Worm (Caenorhabditis elegans) whole organism, young adult: Measurements from ENCODE around the gene F01F1.11.

Experiments used
- B0019.2 ChIP-seq: fragments of 200-800 bp; sonication (Bioruptor generic); conservative IDR thresholded peaks from 2 replicates; pipeline ENCODE4 v1.3.6; 2022; ENCODE audit warnings: missing genetic modification reagents, missing genetic modification characterization, missing compliant biosample characterization
- B0261.1 ChIP-seq: sonication (generic microtip); optimal IDR thresholded peaks from 2 replicates; lab custom pipeline; 2016; ENCODE audit warnings: mild to moderate bottlenecking, missing genetic modification characterization, moderate library complexity, missing compliant biosample characterization
- D2030.7 ChIP-seq: fragments of 200-800 bp; sonication (Bioruptor generic); IDR thresholded peaks from 2 replicates; pipeline ENCODE4 v1.3.6; 2022; ENCODE audit warnings: missing genetic modification reagents, missing genetic modification characterization, missing compliant biosample characterization
- F10E7.11 ChIP-seq: sonication (generic microtip); optimal IDR thresholded peaks from 2 replicates; lab custom pipeline; 2017; ENCODE audit warnings: mild to moderate bottlenecking, missing genetic modification characterization, moderate library complexity, missing compliant biosample characterization
- F55B11.4 ChIP-seq: sonication (generic microtip); optimal IDR thresholded peaks from 2 replicates; lab custom pipeline; 2016; ENCODE audit warnings: missing compliant biosample characterization, missing genetic modification characterization, borderline replicate concordance; ENCODE audit not compliant: insufficient read depth
- F57A8.1 ChIP-seq: fragments of 200-800 bp; sonication (Bioruptor generic); optimal IDR thresholded peaks from 2 replicates; lab custom pipeline; 2018; ENCODE audit warnings: mild to moderate bottlenecking, missing genetic modification characterization, moderate library complexity, missing compliant biosample characterization
- F57C9.4 ChIP-seq: sonication (generic microtip); optimal IDR thresholded peaks from 2 replicates; lab custom pipeline; 2017; ENCODE audit warnings: mild to moderate bottlenecking, missing genetic modification characterization, missing compliant biosample characterization
- Y53G8AR.9 ChIP-seq: fragments of 200-800 bp; sonication (Bioruptor generic); conservative IDR thresholded peaks from 2 replicates; pipeline ENCODE4 v1.3.6; 2022; ENCODE audit warnings: missing genetic modification reagents, missing genetic modification characterization, missing compliant biosample characterization
- Y79H2A.3 ChIP-seq: fragments of 200-800 bp; sonication (Bioruptor generic); conservative IDR thresholded peaks from 2 replicates; pipeline ENCODE4 v1.3.6; 2022; ENCODE audit warnings: missing genetic modification reagents, missing genetic modification characterization, missing compliant biosample characterization
- cebp-1 ChIP-seq, 2 experiments: fragments of 200-800 bp in 1 of 2; sonication (Bioruptor generic) in 1 of 2; sonication (generic microtip) in 1 of 2; IDR thresholded peaks in 1 of 2; optimal IDR thresholded peaks in 1 of 2; 2 replicates each; pipeline versions ENCODE4 v1.3.6 to Lab custom; 2017 to 2022; ENCODE audit warnings: missing compliant biosample characterization in 2 of 2, missing genetic modification characterization in 2 of 2, mild to moderate bottlenecking in 1 of 2, missing genetic modification reagents in 1 of 2, moderate library complexity in 1 of 2
- cebp-2 ChIP-seq: fragments of 200-800 bp; sonication (Bioruptor generic); IDR thresholded peaks from 2 replicates; pipeline ENCODE4 v1.3.6; 2022; ENCODE audit warnings: missing genetic modification characterization, missing compliant biosample characterization
- ceh-91 ChIP-seq: fragments of 200-800 bp; sonication (Bioruptor generic); IDR thresholded peaks from 2 replicates; pipeline ENCODE4 v1.3.6; 2022; ENCODE audit warnings: missing genetic modification reagents, missing genetic modification characterization, missing compliant biosample characterization
- die-1 ChIP-seq: sonication (generic microtip); optimal IDR thresholded peaks from 2 replicates; lab custom pipeline; 2016; ENCODE audit warnings: missing genotype, mild to moderate bottlenecking, missing genetic modification characterization, missing compliant biosample characterization
- efl-1 ChIP-seq: fragments of 150-350 bp; optimal IDR thresholded peaks from 2 replicates; lab custom pipeline; 2014; ENCODE audit warnings: missing biosample characterization, missing genetic modification reagents, missing genetic modification characterization
- fkh-3 ChIP-seq: sonication (generic microtip); optimal IDR thresholded peaks from 2 replicates; lab custom pipeline; 2016; ENCODE audit warnings: mild to moderate bottlenecking, missing genetic modification characterization, missing compliant biosample characterization
- him-1 ChIP-seq: sonication (generic microtip); optimal IDR thresholded peaks from 2 replicates; lab custom pipeline; 2016; ENCODE audit warnings: missing genotype, missing genetic modification reagents, missing genetic modification characterization, missing compliant biosample characterization
- hlh-26 ChIP-seq: fragments of 200-800 bp; sonication (Bioruptor generic); conservative IDR thresholded peaks from 2 replicates; pipeline ENCODE4 v1.3.6; 2022; ENCODE audit warnings: missing genetic modification reagents, missing genetic modification characterization, missing compliant biosample characterization
- hmg-1.2 ChIP-seq: fragments of 200-800 bp; sonication (Bioruptor generic); IDR thresholded peaks from 2 replicates; pipeline ENCODE4 v1.3.6; 2022; ENCODE audit warnings: missing genetic modification reagents, missing genetic modification characterization, missing compliant biosample characterization
- lag-1 ChIP-seq: fragments of 200-800 bp; sonication (Bioruptor generic); IDR thresholded peaks from 2 replicates; pipeline ENCODE4 v1.3.6; 2022; ENCODE audit warnings: missing genetic modification reagents, missing genetic modification characterization, missing compliant biosample characterization
- let-526 ChIP-seq: fragments of 200-800 bp; sonication (Bioruptor generic); IDR thresholded peaks from 2 replicates; pipeline ENCODE4 v1.3.6; 2022; ENCODE audit warnings: missing genetic modification reagents, missing genetic modification characterization, missing compliant biosample characterization
- let-607 ChIP-seq, 2 experiments: fragments of 200-800 bp in 1 of 2; sonication (Bioruptor generic) in 1 of 2; sonication (generic microtip) in 1 of 2; optimal IDR thresholded peaks; 2 replicates each; lab custom pipeline; 2016 to 2018; ENCODE audit warnings: mild to moderate bottlenecking in 2 of 2, missing compliant biosample characterization in 2 of 2, missing genetic modification characterization in 2 of 2, moderate library complexity in 2 of 2, missing genotype in 1 of 2
- lin-26 ChIP-seq: fragments of 200-800 bp; sonication (Bioruptor generic); IDR thresholded peaks from 2 replicates; pipeline ENCODE4 v1.3.6; 2022; ENCODE audit warnings: missing genetic modification reagents, missing genetic modification characterization, missing compliant biosample characterization
- lin-35 ChIP-seq, 3 experiments: fragments of 150-350 bp in 2 of 3; sonication (generic microtip) in 1 of 3; optimal IDR thresholded peaks; 2 replicates each; lab custom pipeline; 2014 to 2018; ENCODE audit warnings: missing biosample characterization in 3 of 3, missing genetic modification characterization in 3 of 3, missing genetic modification reagents in 3 of 3
- lin-40 ChIP-seq: sonication (generic microtip); optimal IDR thresholded peaks from 2 replicates; lab custom pipeline; 2016; ENCODE audit warnings: missing genetic modification characterization, mild to moderate bottlenecking, missing compliant biosample characterization, missing genotype, missing genetic modification reagents
- lsy-27 ChIP-seq: sonication (generic microtip); optimal IDR thresholded peaks from 2 replicates; lab custom pipeline; 2017; ENCODE audit warnings: missing genetic modification characterization, mild to moderate bottlenecking, missing compliant biosample characterization, antibody characterized with exemption, missing genotype, borderline replicate concordance; ENCODE audit not compliant: insufficient read depth
- madf-10 ChIP-seq: sonication (generic microtip); optimal IDR thresholded peaks from 2 replicates; lab custom pipeline; 2016; ENCODE audit warnings: mild to moderate bottlenecking, missing genetic modification characterization, missing compliant biosample characterization
- mcd-1 ChIP-seq: fragments of 200-800 bp; sonication (Bioruptor generic); IDR thresholded peaks from 2 replicates; pipeline ENCODE4 v1.3.6; 2022; ENCODE audit warnings: missing genetic modification reagents, missing genetic modification characterization, missing compliant biosample characterization
- mxl-1 ChIP-seq: sonication (generic microtip); optimal IDR thresholded peaks from 2 replicates; lab custom pipeline; 2016; ENCODE audit warnings: missing genetic modification characterization, missing compliant biosample characterization
- nfyb-1 ChIP-seq: fragments of 200-800 bp; sonication (Bioruptor generic); IDR thresholded peaks from 2 replicates; pipeline ENCODE4 v1.3.6; 2022; ENCODE audit warnings: missing genetic modification reagents, missing genetic modification characterization, missing compliant biosample characterization
- nhr-80 ChIP-seq: sonication (generic microtip); optimal IDR thresholded peaks from 2 replicates; lab custom pipeline; 2016; ENCODE audit warnings: missing genetic modification characterization, missing compliant biosample characterization
- rec-8 ChIP-seq, 2 experiments: sonication (generic microtip); optimal IDR thresholded peaks; 2 replicates each; lab custom pipeline; 2016; ENCODE audit warnings: mild to moderate bottlenecking in 2 of 2, missing genetic modification characterization in 2 of 2, missing genetic modification reagents in 2 of 2, missing genotype in 2 of 2, missing biosample characterization in 1 of 2, missing compliant biosample characterization in 1 of 2, moderate library complexity in 1 of 2
- repo-1 ChIP-seq: sonication (generic microtip); optimal IDR thresholded peaks from 2 replicates; lab custom pipeline; 2017; ENCODE audit warnings: mild to moderate bottlenecking, missing genetic modification characterization, missing compliant biosample characterization
- snpc-3.4 ChIP-seq: sonication (generic microtip); optimal IDR thresholded peaks from 2 replicates; lab custom pipeline; 2017; ENCODE audit warnings: missing genetic modification characterization, mild to moderate bottlenecking, missing compliant biosample characterization, antibody characterized with exemption, moderate library complexity, missing genotype, missing genetic modification reagents
- sptf-2 ChIP-seq: fragments of 200-800 bp; sonication (Bioruptor generic); optimal IDR thresholded peaks from 2 replicates; lab custom pipeline; 2018; ENCODE audit warnings: mild to moderate bottlenecking, missing genetic modification characterization, missing compliant biosample characterization
- tbp1 ChIP-seq: fragments of 200-800 bp; sonication (Bioruptor generic); optimal IDR thresholded peaks from 2 replicates; lab custom pipeline; 2018; ENCODE audit warnings: mild to moderate bottlenecking, missing genetic modification characterization, missing compliant biosample characterization
- unc-130 ChIP-seq: sonication (generic microtip); optimal IDR thresholded peaks from 2 replicates; lab custom pipeline; 2016; ENCODE audit warnings: missing genetic modification reagents, missing genetic modification characterization, missing compliant biosample characterization
- xnd-1 ChIP-seq: sonication (generic microtip); optimal IDR thresholded peaks from 2 replicates; lab custom pipeline; 2016; ENCODE audit warnings: missing genotype, missing genetic modification reagents, missing genetic modification characterization, missing compliant biosample characterization
- zfh-2 ChIP-seq: fragments of 200-800 bp; sonication (Bioruptor generic); conservative IDR thresholded peaks from 2 replicates; pipeline ENCODE4 v1.3.6; 2022; ENCODE audit warnings: missing genetic modification reagents, missing genetic modification characterization, missing compliant biosample characterization
- zim-3 ChIP-seq: sonication (generic microtip); optimal IDR thresholded peaks from 2 replicates; lab custom pipeline; 2017; ENCODE audit warnings: mild to moderate bottlenecking, missing genetic modification characterization, moderate library complexity, missing compliant biosample characterization
- ztf-18 ChIP-seq: sonication (generic microtip); optimal IDR thresholded peaks from 2 replicates; lab custom pipeline; 2016; ENCODE audit warnings: missing genotype, mild to moderate bottlenecking, missing genetic modification characterization, missing compliant biosample characterization

F01F1.11 gene

ce11 chrIII:5872288-5872687 is 611 bp upstream of the F01F1.11 start:
- TF ChIP-seq B0261.1 (tag; lab: Kevin White, UChicago) = no peak

DNA sequence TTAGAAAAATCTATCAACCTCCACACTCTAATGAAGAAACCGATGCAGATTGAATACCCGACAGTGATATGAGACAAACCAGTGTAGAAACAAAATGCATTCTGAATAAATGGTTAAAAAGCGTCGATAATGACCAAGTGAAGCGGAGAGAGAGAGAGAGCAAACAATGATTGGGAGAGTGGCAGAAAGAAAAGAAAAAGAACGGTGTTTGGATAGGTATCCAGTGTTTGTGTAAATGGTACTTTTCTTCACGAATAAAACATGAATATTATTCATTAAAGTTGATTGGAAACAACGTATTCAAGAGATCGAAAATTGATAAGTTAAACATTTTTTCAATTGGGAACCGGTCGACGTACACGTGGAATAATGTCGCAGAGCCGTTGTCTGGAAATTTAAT is 2.2 kb downstream of the F01F1.11 start, which contains the start of gene F01F1.15:
F01F1.15 (minus strand) TSS at position 101 of the 400 bp plus-strand sequence.
- TF ChIP-seq F57A8.1 (GFP tag; lab: Kevin White, UChicago) = no peak
- no peak for TF ChIP-seq sptf-2 (GFP tag; lab: Kevin White, UChicago)
- no peak for TF ChIP-seq ceh-91 (GFP tag; lab: Robert Waterston, UW)
- TF ChIP-seq cebp-2 = no peak
- no peak for TF ChIP-seq hmg-1.2 (GFP tag; lab: Robert Waterston, UW)
- TF ChIP-seq fkh-3 (tag; lab: Kevin White, UChicago) = no peak
- no peak for TF ChIP-seq F55B11.4
- no peak for TF ChIP-seq F10E7.11
- TF ChIP-seq ztf-18 = no peak
- TF ChIP-seq F57C9.4 (tag; lab: Kevin White, UChicago) = no peak
- TF ChIP-seq lin-26 (GFP tag; lab: Robert Waterston, UW) = no peak
- TF ChIP-seq madf-10 (tag; lab: Kevin White, UChicago) = no peak
- TF ChIP-seq, all 124 proteins: peak for 0

ce11 chrIII:5868401-5868800 is 3.3 kb downstream of the F01F1.11 start, which contains the start of gene eng-1:
Gene eng-1, minus strand, starts transcription at chrIII:5868501.
- TF ChIP-seq lsy-27 (tag; lab: Kevin White, UChicago) (no peak), lin-35 (GFP tag; optimal IDR thresholded peaks at IDR 0.05; lab: Kevin White, UChicago) (no peak), let-526 (GFP tag; lab: Robert Waterston, UW) (no peak), rec-8 (tag; optimal IDR thresholded peaks at IDR 0.05; lab: Kevin White, UChicago) (no peak)

ce11 chrIII:5864270-5864669 is 7.4 kb downstream of the F01F1.11 start, which contains the start of gene rabn-5:
Gene rabn-5, plus strand, starts transcription at chrIII:5864553.
- no peak for TF ChIP-seq cebp-1 (GFP tag; IDR thresholded peaks at IDR 0.05; lab: Robert Waterston, UW)
- TF ChIP-seq cebp-1 (tag; optimal IDR thresholded peaks at IDR 0.05; lab: Kevin White, UChicago) = peak; percentile 7
- no peak for TF ChIP-seq Y79H2A.3 (GFP tag; lab: Robert Waterston, UW)

ce11 chrIII:5863774-5864173 is 7.9 kb downstream of the F01F1.11 start, which contains the start of gene dnpp-1:
Gene dnpp-1, minus strand, starts transcription at chrIII:5863803.
- TF ChIP-seq xnd-1 (peak; percentile 68), him-1 (peak; percentile 41), lsy-27 (tag; lab: Kevin White, UChicago) (no peak), lag-1 (GFP tag; lab: Robert Waterston, UW) (no peak), tbp1 (GFP tag; lab: Kevin White, UChicago) (peak; percentile 12), D2030.7 (no peak), F57A8.1 (GFP tag; lab: Kevin White, UChicago) (no peak), efl-1 (GFP tag; lab: Kevin White, UChicago) (no peak), Y53G8AR.9 (GFP tag; lab: Robert Waterston, UW) (no peak), ceh-91 (GFP tag; lab: Robert Waterston, UW) (peak; percentile 57; the same call in 1 of the 2 replicates), unc-130 (no peak), zfh-2 (GFP tag; lab: Robert Waterston, UW) (no peak), F57C9.4 (tag; lab: Kevin White, UChicago) (no peak), mcd-1 (GFP tag; lab: Robert Waterston, UW) (no peak), lin-40 (tag; lab: Kevin White, UChicago) (no peak), fkh-3 (tag; lab: Kevin White, UChicago) (no peak), nfyb-1 (GFP tag; lab: Robert Waterston, UW) (no peak), sptf-2 (GFP tag; lab: Kevin White, UChicago) (no peak), mxl-1 (tag; lab: Kevin White, UChicago) (no peak), snpc-3.4 (no peak), die-1 (tag; lab: Kevin White, UChicago) (no peak), zim-3 (tag; lab: Kevin White, UChicago) (no peak), B0019.2 (no peak), let-607 (tag; optimal IDR thresholded peaks at IDR 0.05; lab: Kevin White, UChicago) (no peak), repo-1 (tag; lab: Kevin White, UChicago) (no peak), nhr-80 (tag; lab: Kevin White, UChicago) (peak; percentile 69), hlh-26 (GFP tag; lab: Robert Waterston, UW) (no peak)
